Fruit fly (Drosophila melanogaster) whole organism: ENCODE data around the gene CG9737.

Source experiments
- CG8478 ChIP-seq: fragments of >200 bp; optimal IDR thresholded peaks from 2 replicates; lab custom pipeline; 2018; ENCODE audit warnings: inconsistent platforms
- Dll ChIP-seq: fragments of >200 bp; optimal IDR thresholded peaks from 2 replicates; lab custom pipeline; 2017
- EcR ChIP-seq, 2 experiments: fragments of >200 bp; optimal IDR thresholded peaks; 2 replicates each; lab custom pipeline; 2017; ENCODE audit warnings: missing biosample characterization in 2 of 2, missing genetic modification characterization in 2 of 2, missing genetic modification reagents in 2 of 2
- pan ChIP-seq: fragments of >200 bp; optimal IDR thresholded peaks from 2 replicates; lab custom pipeline; 2017
- psq ChIP-seq: fragments of >200 bp; optimal IDR thresholded peaks from 2 replicates; lab custom pipeline; 2017
- usp ChIP-seq: fragments of >200 bp; optimal IDR thresholded peaks from 2 replicates; lab custom pipeline; 2017; ENCODE audit warnings: missing biosample characterization, missing genetic modification characterization, mixed read lengths

Gene CG9737

dm6 chr3R:30248565-30248964 is 5.5 kb upstream of the CG9737 start:
- TF ChIP-seq pan (lab: Kevin White, UChicago) (no peak), CG8478 (lab: Kevin White, UChicago) (no peak), Dll (lab: Kevin White, UChicago) (no peak), psq (lab: Kevin White, UChicago) (no peak), EcR (GFP tag; optimal IDR thresholded peaks at IDR 0.05; lab: Kevin White, UChicago) (no peak), usp (GFP tag; lab: Kevin White, UChicago) (no peak)

DNA sequence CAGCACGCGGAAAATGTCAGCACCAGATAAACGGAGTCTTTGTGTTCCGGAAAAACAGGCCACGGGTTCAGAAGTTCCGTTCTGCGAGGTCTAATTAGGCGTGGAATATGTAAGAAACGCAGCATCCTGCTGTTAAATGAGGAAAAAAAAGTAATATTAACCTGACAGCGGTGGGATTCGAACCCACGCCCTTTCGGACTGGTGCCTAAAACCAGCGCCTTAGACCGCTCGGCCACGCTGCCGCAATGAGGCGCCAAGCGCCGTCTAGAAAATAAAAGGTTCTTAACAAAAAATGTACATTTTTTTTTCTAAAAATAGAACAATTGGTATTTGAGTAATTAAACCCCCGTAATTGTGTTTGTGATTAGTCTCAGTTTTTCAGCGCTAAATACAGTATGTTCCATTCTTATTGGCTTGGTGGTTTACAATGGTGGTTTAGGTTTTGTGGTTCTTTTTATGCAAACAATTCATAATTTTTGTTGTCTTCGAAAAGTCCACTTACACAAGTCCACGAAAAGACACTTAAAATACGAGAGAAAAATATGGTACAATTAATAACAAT is 4.8 kb upstream of the CG9737 start:
- TF ChIP-seq psq (lab: Kevin White, UChicago): no peak
- no peak for TF ChIP-seq CG8478 (lab: Kevin White, UChicago)
- no peak for TF ChIP-seq pan (lab: Kevin White, UChicago)
- TF ChIP-seq usp (GFP tag; lab: Kevin White, UChicago): no peak
- no peak for TF ChIP-seq Dll (lab: Kevin White, UChicago)
- no peak for TF ChIP-seq EcR (GFP tag; optimal IDR thresholded peaks at IDR 0.05; lab: Kevin White, UChicago)

- TF ChIP-seq psq (lab: Kevin White, UChicago) (no peak), usp (GFP tag; lab: Kevin White, UChicago) (no peak), CG8478 (lab: Kevin White, UChicago) (no peak), EcR (GFP tag; optimal IDR thresholded peaks at IDR 0.05; lab: Kevin White, UChicago) (no peak), pan (lab: Kevin White, UChicago) (no peak), Dll (lab: Kevin White, UChicago) (no peak)
These were observed 3.5 kb upstream of the CG9737 start, which contains the start of gene CG9733 for dm6 chr3R:30246603-30247002. TSS of gene CG9733 (minus strand) at chr3R:30246703.

- TF ChIP-seq Dll (lab: Kevin White, UChicago) (no peak), CG8478 (lab: Kevin White, UChicago) (no peak), usp (GFP tag; lab: Kevin White, UChicago) (no peak), EcR (GFP tag; optimal IDR thresholded peaks at IDR 0.05; lab: Kevin White, UChicago) (no peak), psq (lab: Kevin White, UChicago) (no peak), pan (lab: Kevin White, UChicago) (no peak)
These were observed 2.9 kb upstream of the CG9737 start for dm6 chr3R:30245739-30246589.

dm6 chr3R:30240245-30240644 is 2.9 kb downstream of the CG9737 start:
- TF ChIP-seq psq (lab: Kevin White, UChicago) (no peak), EcR (GFP tag; optimal IDR thresholded peaks at IDR 0.05; lab: Kevin White, UChicago) (no peak), pan (lab: Kevin White, UChicago) (no peak), CG8478 (lab: Kevin White, UChicago) (no peak), usp (GFP tag; lab: Kevin White, UChicago) (no peak), Dll (lab: Kevin White, UChicago) (no peak)

DNA sequence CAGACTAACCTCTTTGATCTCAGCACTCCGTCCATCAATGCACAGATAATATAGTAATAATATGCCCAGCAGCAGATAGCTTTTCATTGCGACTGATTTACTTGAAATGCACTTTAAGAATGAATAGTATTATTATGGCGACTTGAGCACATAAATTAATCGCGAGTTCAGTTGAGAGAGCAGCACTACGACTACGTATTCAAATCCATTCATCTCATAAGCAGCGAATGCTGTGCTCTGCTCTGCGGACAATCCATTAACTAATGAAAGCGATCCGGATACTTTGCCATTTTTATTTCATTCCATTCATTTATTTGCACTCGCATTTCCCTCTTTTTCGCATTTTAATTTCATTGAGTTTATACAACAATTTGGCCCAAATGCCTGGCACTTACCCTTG is 5.5 kb downstream of the CG9737 start, which contains the start of gene CG43448:
Gene CG43448, minus strand, starts transcription at position 101 of the 400 bp plus-strand sequence.
- TF ChIP-seq CG8478 (lab: Kevin White, UChicago) (no peak), EcR (GFP tag; optimal IDR thresholded peaks at IDR 0.05; lab: Kevin White, UChicago) (no peak), usp (GFP tag; lab: Kevin White, UChicago) (no peak), pan (lab: Kevin White, UChicago) (no peak), psq (lab: Kevin White, UChicago) (no peak), Dll (lab: Kevin White, UChicago) (no peak)

DNA sequence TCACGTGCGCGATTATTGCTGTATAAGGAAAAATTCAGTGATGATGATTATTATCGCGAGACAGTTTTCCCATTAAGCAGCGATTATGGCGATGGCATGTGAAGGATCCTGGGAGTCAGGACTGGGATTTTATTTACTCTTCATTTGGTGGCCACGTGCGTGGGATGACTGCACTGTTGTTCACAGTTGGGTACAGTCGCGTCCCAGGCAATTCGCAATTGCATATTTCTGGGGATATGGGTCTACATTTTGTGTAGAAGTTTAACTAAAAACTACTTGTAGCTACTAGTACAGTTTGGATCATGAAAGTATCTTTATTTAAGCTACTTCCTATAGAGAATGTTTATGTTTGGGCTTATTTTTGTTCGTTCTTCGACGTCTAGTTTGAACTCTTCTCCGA is 6.1 kb downstream of the CG9737 start:
- TF ChIP-seq pan (lab: Kevin White, UChicago) (no peak), CG8478 (lab: Kevin White, UChicago) (no peak), psq (lab: Kevin White, UChicago) (no peak), EcR (GFP tag; optimal IDR thresholded peaks at IDR 0.05; lab: Kevin White, UChicago) (no peak), usp (GFP tag; lab: Kevin White, UChicago) (no peak), Dll (lab: Kevin White, UChicago) (no peak)

DNA sequence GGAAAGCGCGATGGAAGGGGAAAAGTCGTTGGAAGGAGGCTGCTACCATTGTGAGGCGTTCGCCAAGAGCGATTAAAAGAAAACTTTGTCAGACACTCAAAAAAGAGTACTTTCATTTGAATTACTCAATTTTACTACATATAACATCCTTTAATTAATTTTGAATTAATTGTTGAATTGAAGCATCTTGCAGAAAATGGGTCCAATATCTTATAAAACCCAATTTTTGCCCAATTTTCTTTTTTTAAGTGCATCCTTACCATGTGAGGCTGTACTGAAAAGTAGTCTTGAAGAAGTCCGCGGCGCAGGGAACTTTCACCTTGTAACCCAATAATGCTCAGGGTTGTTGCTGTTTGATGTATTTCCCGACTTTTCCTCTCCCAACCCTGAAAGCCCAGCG is 7.9 kb downstream of the CG9737 start:
- no peak for TF ChIP-seq EcR (GFP tag; optimal IDR thresholded peaks at IDR 0.05; lab: Kevin White, UChicago)
- TF ChIP-seq Dll (lab: Kevin White, UChicago): no peak
- TF ChIP-seq CG8478 (lab: Kevin White, UChicago): no peak
- no peak for TF ChIP-seq usp (GFP tag; lab: Kevin White, UChicago)
- TF ChIP-seq pan (lab: Kevin White, UChicago): no peak
- no peak for TF ChIP-seq psq (lab: Kevin White, UChicago)

- TF ChIP-seq Dll (lab: Kevin White, UChicago): no peak
- no peak for TF ChIP-seq usp (GFP tag; lab: Kevin White, UChicago)
- TF ChIP-seq pan (lab: Kevin White, UChicago): no peak
- TF ChIP-seq CG8478 (lab: Kevin White, UChicago): no peak
These were observed 18.5 kb downstream of the CG9737 start for dm6 chr3R:30224577-30224976.

DNA sequence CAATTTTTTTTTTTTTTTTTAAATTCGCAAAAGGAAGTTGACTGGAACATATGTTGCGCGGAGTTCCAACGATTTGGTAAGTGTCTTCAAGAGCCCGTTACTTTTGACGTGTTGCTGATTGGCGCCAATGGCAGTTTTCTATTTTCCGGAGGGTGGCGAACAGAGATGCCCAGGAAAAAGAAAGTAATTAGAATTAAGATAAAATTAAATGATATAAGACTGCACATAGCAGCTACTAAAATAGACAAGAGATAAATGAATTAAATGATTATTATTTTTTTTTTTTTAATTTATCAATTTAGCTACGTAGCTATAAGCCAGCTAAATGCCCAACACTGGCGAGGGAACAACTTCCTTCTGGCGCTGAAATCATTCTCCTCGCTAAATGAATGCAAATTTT is 20.9 kb downstream of the CG9737 start:
- TF ChIP-seq usp (GFP tag; lab: Kevin White, UChicago) (no peak), CG8478 (lab: Kevin White, UChicago) (no peak), pan (lab: Kevin White, UChicago) (no peak), EcR (GFP tag; optimal IDR thresholded peaks at IDR 0.05; lab: Kevin White, UChicago) (no peak), Dll (lab: Kevin White, UChicago) (no peak)

dm6 chr3R:30216210-30216609 is 26.9 kb downstream of the CG9737 start, which contains the start of gene CecC:
TSS of gene CecC (plus strand) at chr3R:30216484.
- TF ChIP-seq Dll (lab: Kevin White, UChicago) (no peak), pan (lab: Kevin White, UChicago) (no peak), psq (lab: Kevin White, UChicago) (no peak), usp (GFP tag; lab: Kevin White, UChicago) (no peak), EcR (GFP tag; optimal IDR thresholded peaks at IDR 0.05; lab: Kevin White, UChicago) (no peak), CG8478 (lab: Kevin White, UChicago) (no peak)
